Worm (Caenorhabditis elegans): ENCODE results near the gene T28A11.16.

DNA sequence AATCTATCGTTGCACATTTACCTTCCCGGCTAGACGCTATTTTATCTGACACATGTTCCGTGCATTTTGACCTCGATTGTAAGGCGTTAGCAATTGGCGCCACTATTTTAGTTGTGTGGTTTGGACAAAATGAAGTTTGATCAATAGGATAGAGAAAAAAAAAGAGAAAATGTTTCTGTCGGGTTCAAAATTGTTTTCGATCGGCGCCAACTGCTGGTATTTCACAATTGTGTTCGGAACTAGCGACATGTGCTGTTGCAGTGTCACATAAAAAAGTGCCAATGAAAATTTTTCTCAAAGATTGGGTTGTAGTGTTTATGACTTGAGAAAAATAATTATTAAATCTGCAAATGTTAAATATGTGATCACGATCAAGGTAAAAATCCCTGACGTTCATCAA, 20.1 kb upstream of the T28A11.16 start:
- TF ChIP-seq ztf-28 (GFP tag; IDR thresholded peaks at IDR 0.05) (no peak), F10E7.11 (tag; optimal IDR thresholded peaks at IDR 0.05) (no peak), dpl-1 (GFP tag; optimal IDR thresholded peaks at IDR 0.05) (no peak), him-1 (tag; optimal IDR thresholded peaks at IDR 0.05) (no peak), nfya-1 (tag; optimal IDR thresholded peaks at IDR 0.05; ENCODE audit: borderline replicate concordance, insufficient read depth) (no peak), hsf-1 (GFP tag; IDR thresholded peaks at IDR 0.05) (no peak), tlf-1 (GFP tag; optimal IDR thresholded peaks at IDR 0.05) (no peak), nhr-90 (tag; optimal IDR thresholded peaks at IDR 0.05) (no peak)
